Fruit fly (Drosophila melanogaster): ENCODE measurements around the gene CG15743.
A peak's percentile ranks its signal among the peaks of the same experiment; 100 is the strongest.

Gene CG15743

DNA sequence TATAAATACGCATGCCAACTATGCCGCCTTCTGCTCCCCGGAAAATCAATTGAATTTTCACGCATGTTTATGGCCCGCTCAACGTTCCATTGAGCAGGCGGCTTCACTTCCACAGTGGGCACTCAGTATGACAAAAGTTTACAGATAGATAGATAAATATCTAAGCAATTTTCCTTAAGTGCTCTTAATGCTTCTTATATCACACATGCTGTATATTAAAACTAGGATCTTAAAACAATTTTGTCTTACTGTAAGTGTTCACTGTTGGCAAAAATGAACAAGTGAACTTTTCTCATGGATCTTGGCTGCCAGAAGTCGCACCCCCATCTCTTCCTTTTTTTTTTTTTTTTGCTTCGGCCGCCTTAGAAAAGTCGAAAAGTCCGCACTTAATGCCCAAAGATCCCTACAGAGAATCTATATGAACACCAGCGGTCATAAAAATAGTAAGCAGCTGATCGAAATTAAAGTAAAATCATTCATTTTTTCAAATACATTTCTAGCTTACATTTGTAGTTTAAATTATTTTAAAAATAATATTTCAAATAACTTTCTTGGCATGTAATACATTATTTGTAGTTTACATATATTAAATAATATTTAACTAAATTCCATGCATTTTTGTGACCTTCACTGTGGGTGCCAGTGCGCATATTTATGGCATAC, 32.3 kb upstream of the CG15743 start (continued):
- TF ChIP-seq bigmax (GFP tag; optimal IDR thresholded peaks at IDR 0.05) (no peak), Abd-B (GFP tag; optimal IDR thresholded peaks at IDR 0.05) (no peak), CG12155 (GFP tag; optimal IDR thresholded peaks at IDR 0.05) (peak; percentile 27), dpn (GFP tag; optimal IDR thresholded peaks at IDR 0.05) (peak; percentile 23 to 43), wek (GFP tag; optimal IDR thresholded peaks at IDR 0.05) (no peak), Hand (GFP tag; optimal IDR thresholded peaks at IDR 0.05) (no peak), CG8089 (GFP tag; optimal IDR thresholded peaks at IDR 0.05) (peak; percentile 35), CG5245 (GFP tag; optimal IDR thresholded peaks at IDR 0.05) (peak; percentile 25), CG1602 (GFP tag; optimal IDR thresholded peaks at IDR 0.05) (no peak), CG14667 (GFP tag; IDR thresholded peaks at IDR 0.05) (peak; percentile 33), YL-1 (GFP tag; optimal IDR thresholded peaks at IDR 0.05) (no peak), CG31224 (GFP tag; IDR thresholded peaks at IDR 0.05) (peak; percentile 53), CG14965 (GFP tag; optimal IDR thresholded peaks at IDR 0.05; ENCODE audit: borderline replicate concordance) (no peak), dan (GFP tag; IDR thresholded peaks at IDR 0.05) (no peak), hbn (GFP tag; IDR thresholded peaks at IDR 0.05; ENCODE audit: partially characterized antibody) (no peak), dmrt99B (tag; optimal IDR thresholded peaks at IDR 0.05) (peak; percentile 50), Meics (GFP tag; optimal IDR thresholded peaks at IDR 0.05) (peak; percentile 31), Dek (tag; optimal IDR thresholded peaks at IDR 0.05) (peak; percentile 12), tll (GFP tag; optimal IDR thresholded peaks at IDR 0.05) (no peak), gsb-n (tag; optimal IDR thresholded peaks at IDR 0.05) (no peak), HLH54F (GFP tag; optimal IDR thresholded peaks at IDR 0.05) (peak; percentile 44), Lim3 (GFP tag; IDR thresholded peaks at IDR 0.05) (no peak), Awh (GFP tag; IDR thresholded peaks at IDR 0.05) (peak; percentile 46), CG17328 (GFP tag; IDR thresholded peaks at IDR 0.05) (peak; percentile 45), CG7372 (GFP tag; IDR thresholded peaks at IDR 0.05) (0 out of 2 replicates have a peak, but pooled peaks have one; percentile 16), nau (GFP tag; optimal IDR thresholded peaks at IDR 0.05) (no peak), B-H2 (GFP tag; optimal IDR thresholded peaks at IDR 0.05) (no peak), CG9797 (GFP tag; optimal IDR thresholded peaks at IDR 0.05) (no peak), grn (GFP tag; optimal IDR thresholded peaks at IDR 0.05) (no peak), pros (GFP tag; optimal IDR thresholded peaks at IDR 0.05) (no peak), CG4282 (GFP tag; optimal IDR thresholded peaks at IDR 0.05) (no peak), slp2 (GFP tag; optimal IDR thresholded peaks at IDR 0.05) (peak; percentile 37), MESR4 (GFP tag; optimal IDR thresholded peaks at IDR 0.05) (no peak), wdn (GFP tag; IDR thresholded peaks at IDR 0.05) (peak; percentile 38; the same call in 1 of the 2 replicates), insv (GFP tag; optimal IDR thresholded peaks at IDR 0.05) (no peak), CG14710 (tag; optimal IDR thresholded peaks at IDR 0.05) (peak; percentile 23), CHES-1-like (GFP tag; optimal IDR thresholded peaks at IDR 0.05) (peak; percentile 40), fru (optimal IDR thresholded peaks at IDR 0.05) (no peak), dmrt11E (tag; optimal IDR thresholded peaks at IDR 0.05) (no peak), psq (GFP tag; optimal IDR thresholded peaks at IDR 0.05) (no peak), vnd (GFP tag; IDR thresholded peaks at IDR 0.05; ENCODE audit: partially characterized antibody) (no peak), Dip3 (GFP tag; optimal IDR thresholded peaks at IDR 0.05) (peak; percentile 33), CG4404 (GFP tag; IDR thresholded peaks at IDR 0.05) (no peak), bab2 (GFP tag; optimal IDR thresholded peaks at IDR 0.05) (peak; percentile 42), CG17361 (GFP tag; IDR thresholded peaks at IDR 0.05) (peak; percentile 39; the same call in 2 of the 3 replicates), pum (GFP tag; optimal IDR thresholded peaks at IDR 0.05) (peak; percentile 17), Mad (GFP tag; optimal IDR thresholded peaks at IDR 0.05) (no peak), CG13894 (tag; optimal IDR thresholded peaks at IDR 0.05) (no peak), ash1 (GFP tag; optimal IDR thresholded peaks at IDR 0.05) (no peak), CG10462 (GFP tag; optimal IDR thresholded peaks at IDR 0.05) (no peak)

All from whole organism, embryonic.